Worm (Caenorhabditis elegans) whole organism, young adult: ENCODE data around the gene nhr-275.
A peak's percentile ranks its signal among the peaks of the same experiment; 100 is the strongest.

Experiments
- B0019.2 ChIP-seq: fragments of 200-800 bp; sonication (Bioruptor generic); conservative IDR thresholded peaks from 2 replicates; pipeline ENCODE4 v1.3.6; 2022; ENCODE audit warnings: missing genetic modification reagents, missing genetic modification characterization, missing compliant biosample characterization
- B0035.1 ChIP-seq: sonication (generic microtip); optimal IDR thresholded peaks from 2 replicates; lab custom pipeline; 2016; ENCODE audit warnings: missing genetic modification characterization, mild to moderate bottlenecking, missing compliant biosample characterization, missing genotype, missing genetic modification reagents
- C17E4.6 ChIP-seq: fragments of 200-800 bp; sonication (Bioruptor generic); IDR thresholded peaks from 2 replicates; pipeline ENCODE4 v1.3.6; 2022; ENCODE audit warnings: missing genetic modification reagents, missing genetic modification characterization, missing compliant biosample characterization
- F37B4.10 ChIP-seq: fragments of 200-800 bp; sonication (Bioruptor generic); IDR thresholded peaks from 2 replicates; pipeline ENCODE4 v1.3.6; 2022; ENCODE audit warnings: missing genetic modification characterization, missing compliant biosample characterization
- F57C9.4 ChIP-seq: sonication (generic microtip); optimal IDR thresholded peaks from 2 replicates; lab custom pipeline; 2017; ENCODE audit warnings: mild to moderate bottlenecking, missing genetic modification characterization, missing compliant biosample characterization
- T26A5.8 ChIP-seq: sonication (generic microtip); optimal IDR thresholded peaks from 2 replicates; lab custom pipeline; 2016; ENCODE audit warnings: missing genetic modification characterization, missing compliant biosample characterization
- Y53G8AR.9 ChIP-seq: fragments of 200-800 bp; sonication (Bioruptor generic); conservative IDR thresholded peaks from 2 replicates; pipeline ENCODE4 v1.3.6; 2022; ENCODE audit warnings: missing genetic modification reagents, missing genetic modification characterization, missing compliant biosample characterization
- Y67H2A.10 ChIP-seq: fragments of 200-800 bp; sonication (Bioruptor generic); conservative IDR thresholded peaks from 2 replicates; pipeline ENCODE4 v1.3.6; 2022; ENCODE audit warnings: missing genetic modification reagents, missing genetic modification characterization, missing compliant biosample characterization
- ZK185.1 ChIP-seq: sonication (generic microtip); optimal IDR thresholded peaks from 2 replicates; lab custom pipeline; 2016; ENCODE audit warnings: mild to moderate bottlenecking, missing genetic modification characterization, missing compliant biosample characterization; ENCODE audit not compliant: poor library complexity, severe bottlenecking
- ama-1 ChIP-seq, 3 experiments: fragments of 150-350 bp in 1 of 3; sonication (generic microtip) in 2 of 3; optimal IDR thresholded peaks; 2 replicates each; lab custom pipeline; 2014 to 2018; ENCODE audit warnings: missing biosample characterization in 2 of 3, missing genetic modification characterization in 2 of 3, missing genetic modification reagents in 2 of 3
- aptf-2 ChIP-seq: fragments of 200-800 bp; sonication (Bioruptor generic); conservative IDR thresholded peaks from 2 replicates; pipeline ENCODE4 v1.3.6; 2022; ENCODE audit warnings: missing genetic modification reagents, missing genetic modification characterization, missing compliant biosample characterization
- attf-5 ChIP-seq: fragments of 200-800 bp; sonication (Bioruptor generic); optimal IDR thresholded peaks from 2 replicates; lab custom pipeline; 2018; ENCODE audit warnings: mild to moderate bottlenecking, missing genetic modification characterization, missing compliant biosample characterization
- attf-6 ChIP-seq: fragments of 200-800 bp; sonication (Bioruptor generic); IDR thresholded peaks from 2 replicates; pipeline ENCODE4 v1.3.6; 2022; ENCODE audit warnings: missing genetic modification reagents, missing genetic modification characterization, missing compliant biosample characterization
- bed-1 ChIP-seq: fragments of 200-800 bp; sonication (Bioruptor generic); IDR thresholded peaks from 2 replicates; pipeline ENCODE4 v1.3.6; 2022; ENCODE audit warnings: missing genetic modification reagents, missing genetic modification characterization, missing compliant biosample characterization
- ceh-27 ChIP-seq: fragments of 200-800 bp; sonication (Bioruptor generic); optimal IDR thresholded peaks from 2 replicates; lab custom pipeline; 2018; ENCODE audit warnings: mild to moderate bottlenecking, missing genetic modification characterization, moderate library complexity, missing compliant biosample characterization
- ceh-79 ChIP-seq: sonication (generic microtip); optimal IDR thresholded peaks from 2 replicates; lab custom pipeline; 2017; ENCODE audit warnings: mild to moderate bottlenecking, missing genetic modification characterization, missing compliant biosample characterization
- ceh-91 ChIP-seq: fragments of 200-800 bp; sonication (Bioruptor generic); IDR thresholded peaks from 2 replicates; pipeline ENCODE4 v1.3.6; 2022; ENCODE audit warnings: missing genetic modification reagents, missing genetic modification characterization, missing compliant biosample characterization
- chd-7 ChIP-seq: sonication (generic microtip); optimal IDR thresholded peaks from 2 replicates; lab custom pipeline; 2016; ENCODE audit warnings: mild to moderate bottlenecking, missing genetic modification characterization, moderate library complexity, missing compliant biosample characterization
- dox-1 ChIP-seq: fragments of 200-800 bp; sonication (Bioruptor generic); IDR thresholded peaks from 2 replicates; pipeline ENCODE4 v1.3.6; 2022; ENCODE audit warnings: missing genetic modification reagents, missing genetic modification characterization, missing compliant biosample characterization
- dpl-1 ChIP-seq: fragments of 150-350 bp; optimal IDR thresholded peaks from 2 replicates; lab custom pipeline; 2014; ENCODE audit warnings: missing biosample characterization, missing genetic modification reagents, missing genetic modification characterization
- efl-1 ChIP-seq: fragments of 150-350 bp; optimal IDR thresholded peaks from 2 replicates; lab custom pipeline; 2014; ENCODE audit warnings: missing biosample characterization, missing genetic modification reagents, missing genetic modification characterization
- ekl-4 ChIP-seq: fragments of 200-800 bp; sonication (Bioruptor generic); IDR thresholded peaks from 2 replicates; pipeline ENCODE4 v1.3.6; 2022; ENCODE audit warnings: missing genetic modification reagents, missing genetic modification characterization, missing compliant biosample characterization
- hlh-26 ChIP-seq: fragments of 200-800 bp; sonication (Bioruptor generic); conservative IDR thresholded peaks from 2 replicates; pipeline ENCODE4 v1.3.6; 2022; ENCODE audit warnings: missing genetic modification reagents, missing genetic modification characterization, missing compliant biosample characterization
- hmg-20 ChIP-seq: fragments of 200-800 bp; sonication (Bioruptor generic); IDR thresholded peaks from 2 replicates; pipeline ENCODE4 v1.3.6; 2022; ENCODE audit warnings: missing genetic modification reagents, missing genetic modification characterization, missing compliant biosample characterization
- hrde-1 ChIP-seq: sonication (generic microtip); optimal IDR thresholded peaks from 2 replicates; lab custom pipeline; 2016; ENCODE audit warnings: missing genetic modification characterization, mild to moderate bottlenecking, missing compliant biosample characterization, moderate library complexity, missing genotype, missing genetic modification reagents, borderline replicate concordance
- lag-1 ChIP-seq: fragments of 200-800 bp; sonication (Bioruptor generic); IDR thresholded peaks from 2 replicates; pipeline ENCODE4 v1.3.6; 2022; ENCODE audit warnings: missing genetic modification reagents, missing genetic modification characterization, missing compliant biosample characterization
- let-607 ChIP-seq, 2 experiments: fragments of 200-800 bp in 1 of 2; sonication (Bioruptor generic) in 1 of 2; sonication (generic microtip) in 1 of 2; optimal IDR thresholded peaks; 2 replicates each; lab custom pipeline; 2016 to 2018; ENCODE audit warnings: mild to moderate bottlenecking in 2 of 2, missing compliant biosample characterization in 2 of 2, missing genetic modification characterization in 2 of 2, moderate library complexity in 2 of 2, missing genotype in 1 of 2
- madf-3 ChIP-seq: fragments of 200-800 bp; sonication (Bioruptor generic); IDR thresholded peaks from 2 replicates; pipeline ENCODE4 v1.3.6; 2022; ENCODE audit warnings: missing genetic modification reagents, missing genetic modification characterization, missing compliant biosample characterization
- mes-4 ChIP-seq: sonication (generic microtip); optimal IDR thresholded peaks from 2 replicates; lab custom pipeline; 2016; ENCODE audit warnings: missing genotype, missing genetic modification characterization, missing compliant biosample characterization
- nhr-179 ChIP-seq: sonication (generic microtip); optimal IDR thresholded peaks from 2 replicates; lab custom pipeline; 2016; ENCODE audit warnings: mild to moderate bottlenecking, missing genetic modification characterization, missing compliant biosample characterization
- pbrm-1 ChIP-seq: fragments of 200-800 bp; sonication (Bioruptor generic); IDR thresholded peaks from 2 replicates; pipeline ENCODE4 v1.3.6; 2022; ENCODE audit warnings: missing genetic modification reagents, missing genetic modification characterization, missing compliant biosample characterization
- pha-4 ChIP-seq: fragments of 150-350 bp; sonication (generic microtip); optimal IDR thresholded peaks from 2 replicates; lab custom pipeline; 2014; ENCODE audit warnings: missing biosample characterization, missing genetic modification reagents, missing genetic modification characterization
- snpc-1.1 ChIP-seq: sonication (generic microtip); optimal IDR thresholded peaks from 2 replicates; lab custom pipeline; 2017; ENCODE audit warnings: missing genetic modification characterization, mild to moderate bottlenecking, missing compliant biosample characterization, antibody characterized with exemption, moderate library complexity, missing genotype, missing genetic modification reagents; ENCODE audit not compliant: insufficient read depth
- tbp1 ChIP-seq: fragments of 200-800 bp; sonication (Bioruptor generic); optimal IDR thresholded peaks from 2 replicates; lab custom pipeline; 2018; ENCODE audit warnings: mild to moderate bottlenecking, missing genetic modification characterization, missing compliant biosample characterization
- unc-130 ChIP-seq: sonication (generic microtip); optimal IDR thresholded peaks from 2 replicates; lab custom pipeline; 2016; ENCODE audit warnings: missing genetic modification reagents, missing genetic modification characterization, missing compliant biosample characterization
- unc-62 ChIP-seq: fragments of 150-350 bp; optimal IDR thresholded peaks from 2 replicates; lab custom pipeline; 2014; ENCODE audit warnings: missing biosample characterization, missing genetic modification reagents, missing genetic modification characterization
- zim-3 ChIP-seq: sonication (generic microtip); optimal IDR thresholded peaks from 2 replicates; lab custom pipeline; 2017; ENCODE audit warnings: mild to moderate bottlenecking, missing genetic modification characterization, moderate library complexity, missing compliant biosample characterization
- ztf-22 ChIP-seq: fragments of 200-800 bp; sonication (Bioruptor generic); optimal IDR thresholded peaks from 2 replicates; lab custom pipeline; 2018; ENCODE audit warnings: mild to moderate bottlenecking, missing genetic modification characterization, moderate library complexity, missing compliant biosample characterization
- ztf-26 ChIP-seq: sonication (generic microtip); optimal IDR thresholded peaks from 2 replicates; lab custom pipeline; 2017; ENCODE audit warnings: missing genetic modification characterization, missing compliant biosample characterization
- ztf-3 ChIP-seq: fragments of 200-800 bp; sonication (Bioruptor generic); optimal IDR thresholded peaks from 2 replicates; lab custom pipeline; 2018; ENCODE audit warnings: mild to moderate bottlenecking, missing genetic modification characterization, missing compliant biosample characterization

The nhr-275 gene

DNA sequence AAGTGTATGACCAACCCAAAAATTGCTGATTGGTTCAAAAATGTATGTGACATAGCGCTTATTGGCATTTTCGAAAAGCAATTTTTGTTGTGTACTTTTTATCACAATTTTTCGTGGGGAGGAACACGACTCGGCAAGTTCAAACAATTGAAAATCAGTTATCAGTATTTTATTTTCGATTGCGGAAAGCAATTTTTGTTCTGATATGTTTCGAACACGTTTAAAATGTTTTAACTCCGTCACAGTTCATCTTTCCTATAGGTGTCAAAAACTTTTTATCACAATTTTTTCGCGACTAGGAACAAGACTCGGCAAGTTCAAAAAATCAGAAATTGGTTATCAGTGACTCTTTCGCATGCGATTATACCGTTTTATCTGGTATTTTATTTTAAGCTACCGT, 41.4 kb upstream of the nhr-275 start (continued):
- no peak for TF ChIP-seq snpc-1.1
- TF ChIP-seq let-607 (tag; optimal IDR thresholded peaks at IDR 0.05; lab: Kevin White, UChicago) = peak; percentile 70 to 82
- TF ChIP-seq dpl-1 (GFP tag; lab: Kevin White, UChicago) = no peak
- TF ChIP-seq hrde-1 (tag; lab: Kevin White, UChicago) = no peak
- TF ChIP-seq ZK185.1 (tag; lab: Kevin White, UChicago) = no peak
- no peak for TF ChIP-seq mes-4 (tag; lab: Kevin White, UChicago)
- TF ChIP-seq ceh-79 = no peak
- TF ChIP-seq chd-7 = no peak
- no peak for TF ChIP-seq Y67H2A.10 (GFP tag; lab: Robert Waterston, UW)
- TF ChIP-seq ztf-22 = peak; percentile 65
- no peak for TF ChIP-seq ztf-26
- no peak for TF ChIP-seq Y53G8AR.9 (GFP tag; lab: Robert Waterston, UW)
- TF ChIP-seq unc-62 (GFP tag; lab: Kevin White, UChicago) = peak; percentile 10
- no peak for TF ChIP-seq unc-130
- no peak for TF ChIP-seq attf-5
- TF ChIP-seq attf-6 (GFP tag; lab: Robert Waterston, UW) = no peak
- TF ChIP-seq B0035.1 (tag; lab: Kevin White, UChicago) = no peak
- no peak for TF ChIP-seq aptf-2 (GFP tag; lab: Robert Waterston, UW)
- no peak for TF ChIP-seq T26A5.8 (tag; lab: Kevin White, UChicago)
- no peak for TF ChIP-seq F37B4.10
- TF ChIP-seq ama-1 (optimal IDR thresholded peaks at IDR 0.05; lab: Kevin White, UChicago) = no peak
- TF ChIP-seq ama-1 (GFP tag; optimal IDR thresholded peaks at IDR 0.05; lab: Kevin White, UChicago) = no peak
- no peak for TF ChIP-seq ceh-27 (GFP tag; lab: Kevin White, UChicago)
- no peak for TF ChIP-seq C17E4.6 (GFP tag; lab: Robert Waterston, UW)
- TF ChIP-seq tbp1 (GFP tag; lab: Kevin White, UChicago) = peak; percentile 43

DNA sequence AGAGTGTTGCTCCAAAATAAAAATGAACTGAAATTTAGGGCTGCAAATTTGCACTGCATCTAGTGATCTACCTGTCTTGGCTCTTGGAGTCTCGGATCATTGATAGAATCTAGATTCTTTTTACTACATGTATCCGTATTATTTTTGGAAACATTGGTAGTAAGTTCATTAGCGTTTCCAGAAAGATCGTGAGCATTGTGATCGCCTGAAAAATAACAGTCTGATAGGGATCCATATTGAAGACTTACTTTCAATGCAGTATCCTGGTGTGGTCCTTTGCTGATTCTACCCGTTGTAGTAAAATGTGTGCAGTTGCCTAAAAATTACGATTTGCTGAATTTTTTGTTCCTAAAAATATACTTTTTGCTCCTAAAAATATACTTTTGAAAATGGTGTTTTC, 39.5 kb upstream of the nhr-275 start:
- no peak for TF ChIP-seq zim-3 (tag; lab: Kevin White, UChicago)
- no peak for TF ChIP-seq lag-1 (GFP tag; lab: Robert Waterston, UW)
- no peak for TF ChIP-seq dox-1 (GFP tag; lab: Robert Waterston, UW)
- no peak for TF ChIP-seq bed-1 (GFP tag; lab: Robert Waterston, UW)
- TF ChIP-seq, all 124 proteins: peak for 0

DNA sequence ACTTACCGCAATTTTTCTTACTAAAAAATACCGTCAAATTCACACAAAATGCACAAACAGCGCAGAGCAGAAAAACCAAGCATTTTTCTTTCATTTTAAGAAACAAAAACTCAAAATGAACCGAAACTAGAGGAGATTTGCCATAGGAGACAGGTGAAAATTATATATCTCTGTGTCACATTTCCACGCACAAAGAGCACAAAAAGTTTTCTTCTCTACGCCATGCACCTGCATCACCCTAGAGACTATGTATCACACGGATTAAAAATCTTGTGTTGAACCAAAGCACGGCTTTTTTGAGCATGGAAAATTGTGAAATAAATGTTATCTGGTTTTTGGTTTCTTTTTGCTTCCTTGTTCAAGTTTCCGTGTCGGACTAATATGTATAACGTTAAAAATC, 36.9 kb upstream of the nhr-275 start, which contains the start of gene irld-15:
Gene irld-15 (minus strand): TSS at position 101 of the 400 bp plus-strand sequence.
- TF ChIP-seq ztf-3 (no peak), dpl-1 (GFP tag; lab: Kevin White, UChicago) (no peak), ceh-91 (GFP tag; lab: Robert Waterston, UW) (no peak), zim-3 (tag; lab: Kevin White, UChicago) (no peak), madf-3 (GFP tag; lab: Robert Waterston, UW) (no peak), F57C9.4 (tag; lab: Kevin White, UChicago) (no peak), nhr-179 (tag; lab: Kevin White, UChicago) (no peak), Y67H2A.10 (GFP tag; lab: Robert Waterston, UW) (no peak), ceh-79 (no peak), hlh-26 (no peak), efl-1 (GFP tag; lab: Kevin White, UChicago) (no peak), pbrm-1 (GFP tag; lab: Robert Waterston, UW) (no peak), tbp1 (GFP tag; lab: Kevin White, UChicago) (no peak), hmg-20 (GFP tag; lab: Robert Waterston, UW) (no peak), B0019.2 (GFP tag; lab: Robert Waterston, UW) (no peak), ekl-4 (GFP tag; lab: Robert Waterston, UW) (no peak), pha-4 (tag; lab: Kevin White, UChicago) (no peak)
- TF ChIP-seq, all 124 proteins: peak for 0
